Worm (Caenorhabditis elegans): ENCODE results near the gene vit-6.

vit-6 gene

ce11 chrIV:8254193-8254592 is 6.8 kb upstream of the vit-6 start (continued):
- no peak for TF ChIP-seq hsf-1 (GFP tag; IDR thresholded peaks at IDR 0.05)

- TF ChIP-seq B0019.2 (GFP tag; conservative IDR thresholded peaks at IDR 0.05) (no peak), nhr-80 (tag; optimal IDR thresholded peaks at IDR 0.05) (peak; percentile 22), pbrm-1 (GFP tag; IDR thresholded peaks at IDR 0.05) (no peak), hlh-26 (GFP tag; conservative IDR thresholded peaks at IDR 0.05) (no peak)
Measured at ce11 chrIV:8255221-8255620, 5.7 kb upstream of the vit-6 start.

- TF ChIP-seq mes-4 (tag; optimal IDR thresholded peaks at IDR 0.05) (no peak), snpc-4 (GFP tag; optimal IDR thresholded peaks at IDR 0.05) (no peak), snpc-4 (tag; optimal IDR thresholded peaks at IDR 0.05) (no peak), F22D6.2 (tag; optimal IDR thresholded peaks at IDR 0.05) (no peak), F49E8.2 (tag; optimal IDR thresholded peaks at IDR 0.05; ENCODE audit: insufficient read depth) (no peak), ztf-3 (GFP tag; optimal IDR thresholded peaks at IDR 0.05) (no peak), die-1 (tag; optimal IDR thresholded peaks at IDR 0.05) (no peak), cebp-2 (GFP tag; IDR thresholded peaks at IDR 0.05) (no peak), Y95B8A.8 (GFP tag; IDR thresholded peaks at IDR 0.05) (no peak), ceh-27 (GFP tag; optimal IDR thresholded peaks at IDR 0.05) (no peak), lin-54 (GFP tag; optimal IDR thresholded peaks at IDR 0.05) (no peak), T26A5.8 (tag; optimal IDR thresholded peaks at IDR 0.05) (no peak), rcor-1 (GFP tag; IDR thresholded peaks at IDR 0.05) (no peak), aptf-2 (GFP tag; conservative IDR thresholded peaks at IDR 0.05) (no peak)
Measured at ce11 chrIV:8259904-8260303, 1.1 kb upstream of the vit-6 start, which contains the start of gene K07H8.7. K07H8.7 (minus strand) TSS chrIV:8260004.

- TF ChIP-seq madf-3 (GFP tag; IDR thresholded peaks at IDR 0.05) (peak; percentile 60; the same call in 1 of the 2 replicates), pbrm-1 (GFP tag; IDR thresholded peaks at IDR 0.05) (no peak), somi-1 (GFP tag; optimal IDR thresholded peaks at IDR 0.05) (no peak), rpc-1 (optimal IDR thresholded peaks at IDR 0.05) (no peak), rpc-1 (tag; optimal IDR thresholded peaks at IDR 0.05) (no peak), ZK185.1 (tag; optimal IDR thresholded peaks at IDR 0.05; ENCODE audit: poor library complexity, severe bottlenecking) (no peak), attf-3 (GFP tag; conservative IDR thresholded peaks at IDR 0.05) (no peak), repo-1 (tag; optimal IDR thresholded peaks at IDR 0.05) (peak; percentile 65), F49E8.2 (tag; optimal IDR thresholded peaks at IDR 0.05; ENCODE audit: insufficient read depth) (no peak), nhr-90 (tag; optimal IDR thresholded peaks at IDR 0.05) (peak; percentile 52), F10E7.11 (tag; optimal IDR thresholded peaks at IDR 0.05) (no peak), B0336.3 (GFP tag; IDR thresholded peaks at IDR 0.05) (0 out of 2 replicates have a peak, but pooled peaks have one; percentile 2), atf-7 (tag; optimal IDR thresholded peaks at IDR 0.05) (peak; percentile 67), rcor-1 (GFP tag; IDR thresholded peaks at IDR 0.05) (0 out of 2 replicates have a peak, but pooled peaks have one; percentile 12), unc-62 (GFP tag; optimal IDR thresholded peaks at IDR 0.05) (no peak), ama-1 (optimal IDR thresholded peaks at IDR 0.05) (no peak), ama-1 (GFP tag; optimal IDR thresholded peaks at IDR 0.05) (no peak), lin-26 (GFP tag; IDR thresholded peaks at IDR 0.05) (no peak), ekl-4 (GFP tag; IDR thresholded peaks at IDR 0.05) (no peak), F37B4.10 (GFP tag; IDR thresholded peaks at IDR 0.05) (0 out of 2 replicates have a peak, but pooled peaks have one; percentile 4), F22D6.2 (tag; optimal IDR thresholded peaks at IDR 0.05) (peak; percentile 26), Y53G8AR.9 (GFP tag; conservative IDR thresholded peaks at IDR 0.05) (0 out of 2 replicates have a peak, but pooled peaks have one; percentile 7)
Measured at ce11 chrIV:8262671-8263070, 1.7 kb downstream of the vit-6 start.

Measured in whole organism, young adult.